Fruit fly (Drosophila melanogaster) whole organism, wandering third instar larva: ENCODE data around the gene Zir.

Experiments used
- Abd-B ChIP-seq: fragments of >200 bp; optimal IDR thresholded peaks from 2 replicates; lab custom pipeline; 2017; ENCODE audit warnings: missing biosample characterization, missing genetic modification characterization
- CG32264 ChIP-seq: fragments of 200-800 bp; sonication (Bioruptor generic); optimal IDR thresholded peaks from 2 replicates; lab custom pipeline; 2016; ENCODE audit warnings: missing biosample characterization, missing genetic modification characterization
- CG9705 ChIP-seq: fragments of 200-800 bp; sonication (Bioruptor generic); optimal IDR thresholded peaks from 2 replicates; lab custom pipeline; 2018; ENCODE audit warnings: missing biosample characterization, mild to moderate bottlenecking, missing genetic modification characterization
- CrebA ChIP-seq: fragments of 200-800 bp; sonication (Bioruptor generic); optimal IDR thresholded peaks from 2 replicates; lab custom pipeline; 2016; ENCODE audit warnings: missing biosample characterization, mild to moderate bottlenecking, missing genetic modification characterization, borderline replicate concordance
- Dfd ChIP-seq: fragments of >200 bp; optimal IDR thresholded peaks from 2 replicates; lab custom pipeline; 2017; ENCODE audit warnings: missing biosample characterization, missing genetic modification characterization
- HLH106 ChIP-seq: fragments of 200-800 bp; optimal IDR thresholded peaks from 3 replicates; lab custom pipeline; 2019; ENCODE audit warnings: missing biosample characterization, mild to moderate bottlenecking, missing genetic modification characterization, moderate library complexity
- Hnf4 ChIP-seq: fragments of 200-800 bp; sonication (Bioruptor generic); optimal IDR thresholded peaks from 2 replicates; lab custom pipeline; 2016; ENCODE audit warnings: missing biosample characterization, mild to moderate bottlenecking, missing genetic modification characterization
- Hr78 ChIP-seq: fragments of >200 bp; optimal IDR thresholded peaks from 2 replicates; lab custom pipeline; 2017; ENCODE audit warnings: missing biosample characterization, missing genetic modification characterization
- Hr83 ChIP-seq: fragments of 200-300 bp; sonication (Bioruptor generic); optimal IDR thresholded peaks from 2 replicates; lab custom pipeline; 2016; ENCODE audit warnings: missing biosample characterization, mild to moderate bottlenecking, missing genetic modification characterization, moderate library complexity; ENCODE audit not compliant: poor library complexity, severe bottlenecking
- Jra ChIP-seq: sonication (Bioruptor generic); optimal IDR thresholded peaks from 2 replicates; lab custom pipeline; 2016; ENCODE audit warnings: missing biosample characterization, missing genetic modification characterization
- Mio ChIP-seq: sonication (Bioruptor generic); optimal IDR thresholded peaks from 2 replicates; lab custom pipeline; 2016; ENCODE audit warnings: missing biosample characterization, missing genetic modification characterization
- Myc ChIP-seq: fragments of >200 bp; optimal IDR thresholded peaks from 2 replicates; lab custom pipeline; 2017
- N ChIP-seq: fragments of >200 bp; optimal IDR thresholded peaks from 2 replicates; lab custom pipeline; 2018; ENCODE audit warnings: missing biosample characterization, missing external identifiers, missing genetic modification characterization
- OdsH ChIP-seq: fragments of 200-800 bp; sonication (Bioruptor generic); optimal IDR thresholded peaks from 2 replicates; lab custom pipeline; 2016; ENCODE audit warnings: missing biosample characterization, mild to moderate bottlenecking, missing genetic modification characterization
- Rel ChIP-seq, 2 experiments: fragments of 200-800 bp; sonication (Bioruptor generic) in 1 of 2; optimal IDR thresholded peaks; 2 replicates in 1 of 2; 3 replicates in 1 of 2; lab custom pipeline; 2016 to 2019; ENCODE audit warnings: mild to moderate bottlenecking in 2 of 2, missing biosample characterization in 2 of 2, missing genetic modification characterization in 2 of 2, moderate library complexity in 1 of 2
- Sp1 ChIP-seq: fragments of 200-800 bp; sonication (Bioruptor generic); optimal IDR thresholded peaks from 3 replicates; lab custom pipeline; 2019; ENCODE audit warnings: missing biosample characterization, mild to moderate bottlenecking, missing genetic modification characterization, moderate library complexity
- Vsx2 ChIP-seq: fragments of 200-300, 225-300 bp; sonication (Bioruptor generic); optimal IDR thresholded peaks from 2 replicates; lab custom pipeline; 2018; ENCODE audit warnings: missing biosample characterization, missing genetic modification characterization; ENCODE audit not compliant: partially characterized antibody
- br ChIP-seq: fragments of 200-800 bp; sonication (Bioruptor generic); optimal IDR thresholded peaks from 2 replicates; lab custom pipeline; 2016; ENCODE audit warnings: missing biosample characterization, missing genetic modification characterization
- brk ChIP-seq: fragments of 200-800 bp; sonication (Bioruptor generic); optimal IDR thresholded peaks from 2 replicates; lab custom pipeline; 2016; ENCODE audit warnings: missing biosample characterization, mild to moderate bottlenecking, missing genetic modification characterization
- dl ChIP-seq, 2 experiments: fragments of 175-275, 200-275 bp in 1 of 2; fragments of 200-275 bp in 1 of 2; sonication (Bioruptor generic); optimal IDR thresholded peaks; lab custom pipeline; 2018; ENCODE audit warnings: mild to moderate bottlenecking in 2 of 2, missing biosample characterization in 2 of 2, missing genetic modification characterization in 2 of 2, moderate library complexity in 2 of 2; ENCODE audit not compliant: partially characterized antibody in 2 of 2, insufficient read depth in 1 of 2
- dmrt93B ChIP-seq: fragments of 200-800 bp; sonication (Bioruptor generic); optimal IDR thresholded peaks from 2 replicates; lab custom pipeline; 2018; ENCODE audit warnings: missing biosample characterization, mild to moderate bottlenecking, missing genetic modification characterization
- dsf ChIP-seq: sonication (Bioruptor generic); optimal IDR thresholded peaks from 2 replicates; lab custom pipeline; 2016; ENCODE audit warnings: missing biosample characterization, missing genetic modification characterization, borderline replicate concordance
- ey ChIP-seq: fragments of 200-800 bp; sonication (Bioruptor generic); optimal IDR thresholded peaks from 2 replicates; lab custom pipeline; 2016; ENCODE audit warnings: missing biosample characterization, missing genetic modification characterization
- foxo ChIP-seq, 2 experiments: fragments of 200-800 bp; sonication (Bioruptor generic); optimal IDR thresholded peaks; 2 replicates in 1 of 2; 3 replicates in 1 of 2; lab custom pipeline; 2016 to 2017; ENCODE audit warnings: missing biosample characterization in 2 of 2, missing genetic modification characterization in 2 of 2
- fru ChIP-seq: fragments of 200-800 bp; sonication (Bioruptor generic); optimal IDR thresholded peaks from 3 replicates; lab custom pipeline; 2016; ENCODE audit warnings: missing biosample characterization, mild to moderate bottlenecking, missing genetic modification characterization
- h ChIP-seq: fragments of 200-800 bp; sonication (Bioruptor generic); optimal IDR thresholded peaks from 3 replicates; lab custom pipeline; 2016; ENCODE audit warnings: missing biosample characterization, mild to moderate bottlenecking, missing genetic modification characterization
- jim ChIP-seq: fragments of 175-275, 200-325 bp; sonication (Bioruptor generic); optimal IDR thresholded peaks from 2 replicates; lab custom pipeline; 2016; ENCODE audit warnings: missing biosample characterization, mild to moderate bottlenecking, missing genetic modification characterization
- lola ChIP-seq: fragments of >200 bp; optimal IDR thresholded peaks from 2 replicates; lab custom pipeline; 2017; ENCODE audit warnings: missing biosample characterization, missing genetic modification characterization
- pan ChIP-seq: fragments of >200 bp; optimal IDR thresholded peaks from 2 replicates; lab custom pipeline; 2017
- psq ChIP-seq: fragments of 200-800 bp; sonication (Bioruptor generic); optimal IDR thresholded peaks from 3 replicates; lab custom pipeline; 2017; ENCODE audit warnings: missing biosample characterization, mild to moderate bottlenecking, missing genetic modification characterization, moderate library complexity
- rgr ChIP-seq: fragments of 200-800 bp; sonication (Bioruptor generic); optimal IDR thresholded peaks from 3 replicates; lab custom pipeline; 2016; ENCODE audit warnings: missing biosample characterization, mild to moderate bottlenecking, missing genetic modification characterization
- sage ChIP-seq: fragments of 200-800 bp; sonication (Bioruptor generic); optimal IDR thresholded peaks from 2 replicates; lab custom pipeline; 2016; ENCODE audit warnings: missing biosample characterization, mild to moderate bottlenecking, missing genetic modification characterization
- sv ChIP-seq: fragments of 200-800 bp; sonication (Bioruptor generic); optimal IDR thresholded peaks from 3 replicates; lab custom pipeline; 2016; ENCODE audit warnings: missing biosample characterization, missing genetic modification characterization
- tai ChIP-seq: sonication (Bioruptor generic); optimal IDR thresholded peaks from 2 replicates; lab custom pipeline; 2016; ENCODE audit warnings: missing biosample characterization, missing genetic modification characterization
- usp ChIP-seq: fragments of >200 bp; optimal IDR thresholded peaks from 2 replicates; lab custom pipeline; 2017; ENCODE audit warnings: missing biosample characterization, missing genetic modification characterization
- woc ChIP-seq: sonication (Bioruptor generic); optimal IDR thresholded peaks from 2 replicates; lab custom pipeline; 2016; ENCODE audit warnings: missing biosample characterization, mild to moderate bottlenecking, missing genetic modification characterization

Zir gene

DNA sequence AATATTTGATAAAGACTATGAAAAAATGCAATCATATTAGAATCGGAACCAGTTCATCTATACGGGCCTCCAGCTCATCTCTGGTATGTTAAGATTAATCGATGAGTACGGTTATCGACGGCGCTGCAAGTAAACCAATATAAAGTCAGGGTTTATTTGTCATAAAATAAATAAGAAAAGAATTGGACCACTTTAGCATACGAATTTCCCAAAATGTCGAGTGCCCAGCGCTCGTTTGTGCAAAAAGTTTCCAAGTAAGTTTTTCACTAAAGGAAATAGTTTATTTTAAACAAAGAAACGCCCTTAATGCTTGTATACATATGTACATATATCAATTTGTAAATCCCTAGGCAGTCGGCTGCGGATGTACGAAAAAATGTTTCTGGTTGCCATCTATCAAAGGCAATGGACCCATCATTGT is at the start of gene Zir:
Zir (plus strand) TSS at position 101 of the 421 bp plus-strand sequence.
- TF ChIP-seq pan (lab: Kevin White, UChicago), result no peak
- TF ChIP-seq woc, result peak; percentile 73
- TF ChIP-seq sage (GFP tag; lab: Kevin White, UChicago), result no peak
- TF ChIP-seq Hr78 (GFP tag; lab: Kevin White, UChicago), result no peak
- TF ChIP-seq br (GFP tag; lab: Kevin White, UChicago), result no peak
- TF ChIP-seq foxo (GFP tag; optimal IDR thresholded peaks at IDR 0.05; lab: Kevin White, UChicago), result no peak
- TF ChIP-seq dsf (GFP tag; lab: Kevin White, UChicago), result no peak
- TF ChIP-seq tai (GFP tag; lab: Kevin White, UChicago), result no peak
- no peak for TF ChIP-seq usp (GFP tag; lab: Kevin White, UChicago)
- TF ChIP-seq CG32264 (GFP tag; lab: Kevin White, UChicago), result peak; percentile 26
- no peak for TF ChIP-seq Sp1 (GFP tag; lab: Kevin White, UChicago)
- TF ChIP-seq sv, result no peak
- no peak for TF ChIP-seq CrebA
- TF ChIP-seq dmrt93B (GFP tag; lab: Kevin White, UChicago), result no peak
- no peak for TF ChIP-seq fru (GFP tag; lab: Kevin White, UChicago)
- TF ChIP-seq Abd-B (GFP tag; lab: Kevin White, UChicago), result no peak
- TF ChIP-seq dl (GFP tag; optimal IDR thresholded peaks at IDR 0.05; lab: Kevin White, UChicago; ENCODE audit: insufficient read depth in 1 of 2, partially characterized antibody in 2 of 2), result no peak
- TF ChIP-seq Rel (GFP tag; optimal IDR thresholded peaks at IDR 0.05; lab: Kevin White, UChicago), result no peak
- TF ChIP-seq Rel (tag; optimal IDR thresholded peaks at IDR 0.05; lab: Kevin White, UChicago), result peak; percentile 73
- TF ChIP-seq ey (GFP tag; lab: Kevin White, UChicago), result no peak
- TF ChIP-seq HLH106 (tag; lab: Kevin White, UChicago), result no peak
- no peak for TF ChIP-seq Myc (lab: Kevin White, UChicago)
- no peak for TF ChIP-seq jim (GFP tag; lab: Kevin White, UChicago)
- no peak for TF ChIP-seq Mio (GFP tag; lab: Kevin White, UChicago)
- no peak for TF ChIP-seq psq (GFP tag; lab: Kevin White, UChicago)
- peak; percentile 21 for TF ChIP-seq Hr83
- peak; percentile 13 for TF ChIP-seq brk (GFP tag; lab: Kevin White, UChicago)

- no peak for TF ChIP-seq Sp1 (GFP tag; lab: Kevin White, UChicago)
- no peak for TF ChIP-seq lola
- no peak for TF ChIP-seq Mio (GFP tag; lab: Kevin White, UChicago)
- TF ChIP-seq Dfd, result no peak
- TF ChIP-seq sage (GFP tag; lab: Kevin White, UChicago), result no peak
- TF ChIP-seq h (GFP tag; lab: Kevin White, UChicago), result no peak
- no peak for TF ChIP-seq HLH106 (tag; lab: Kevin White, UChicago)
- no peak for TF ChIP-seq pan (lab: Kevin White, UChicago)
- TF ChIP-seq Hnf4, result no peak
- TF ChIP-seq ey (GFP tag; lab: Kevin White, UChicago), result no peak
- TF ChIP-seq woc, result no peak
- TF ChIP-seq Hr78 (GFP tag; lab: Kevin White, UChicago), result no peak
- no peak for TF ChIP-seq CG32264 (GFP tag; lab: Kevin White, UChicago)
- no peak for TF ChIP-seq N (GFP tag; lab: Kevin White, UChicago)
- no peak for TF ChIP-seq CrebA
- TF ChIP-seq Myc (lab: Kevin White, UChicago), result no peak
- no peak for TF ChIP-seq brk (GFP tag; lab: Kevin White, UChicago)
- TF ChIP-seq, all 38 proteins: peak for 0
These were observed 41.4 kb upstream of the Zir start for dm6 chr2L:53108-53507.

DNA sequence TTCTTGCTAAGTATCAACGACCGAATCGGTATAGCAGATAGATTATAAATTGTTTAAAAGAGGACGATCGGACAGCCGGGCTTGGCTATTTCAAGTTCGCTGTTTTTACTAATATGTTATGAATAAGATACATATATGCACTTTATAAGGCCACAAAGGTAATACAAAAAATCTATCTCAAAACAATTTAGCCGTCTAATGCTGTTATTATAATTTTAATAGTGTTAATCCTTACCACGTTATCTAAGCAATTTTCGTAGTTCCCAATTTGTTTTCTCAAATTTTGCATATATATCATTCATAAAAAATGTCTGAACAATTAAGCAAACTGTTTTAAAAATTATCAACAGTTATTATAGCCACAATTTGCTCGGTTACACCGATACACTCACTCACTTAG is 37.7 kb upstream of the Zir start:
- TF ChIP-seq CrebA (no peak), N (GFP tag; lab: Kevin White, UChicago) (no peak), rgr (GFP tag; lab: Kevin White, UChicago) (no peak), jim (GFP tag; lab: Kevin White, UChicago) (no peak), pan (lab: Kevin White, UChicago) (no peak), Jra (GFP tag; lab: Kevin White, UChicago) (no peak), CG9705 (GFP tag; lab: Kevin White, UChicago) (no peak), HLH106 (tag; lab: Kevin White, UChicago) (no peak), h (GFP tag; lab: Kevin White, UChicago) (no peak), Myc (lab: Kevin White, UChicago) (no peak), woc (no peak), Abd-B (GFP tag; lab: Kevin White, UChicago) (no peak), CG32264 (GFP tag; lab: Kevin White, UChicago) (no peak), OdsH (GFP tag; lab: Kevin White, UChicago) (no peak), Vsx2 (GFP tag; lab: Kevin White, UChicago) (no peak), usp (GFP tag; lab: Kevin White, UChicago) (no peak)
